Fruit fly (Drosophila melanogaster): ENCODE measurements around the gene beg.

beg gene

dm6 chr3L:17011351-17012016 is 24.0 kb upstream of the beg start:
- TF ChIP-seq corto (GFP tag; optimal IDR thresholded peaks at IDR 0.05) (no peak), ci (GFP tag; IDR thresholded peaks at IDR 0.05) (0 out of 3 replicates have a peak, but pooled peaks have one; percentile 19), CG4360 (GFP tag; IDR thresholded peaks at IDR 0.05) (peak; percentile 90), Aef1 (GFP tag; IDR thresholded peaks at IDR 0.05) (0 out of 3 replicates have a peak, but pooled peaks have one; percentile 9), sd (tag; optimal IDR thresholded peaks at IDR 0.05) (peak; percentile 19), wor (GFP tag; IDR thresholded peaks at IDR 0.05) (no peak), zf30C (GFP tag; optimal IDR thresholded peaks at IDR 0.05) (no peak), CG1832 (GFP tag; optimal IDR thresholded peaks at IDR 0.05) (peak; percentile 65), Adf1 (GFP tag; IDR thresholded peaks at IDR 0.05) (peak; percentile 92), otp (GFP tag; IDR thresholded peaks at IDR 0.05) (no peak), CG8478 (optimal IDR thresholded peaks at IDR 0.05) (peak; percentile 30), CG3726 (GFP tag; IDR thresholded peaks at IDR 0.05) (no peak), Jarid2 (GFP tag; optimal IDR thresholded peaks at IDR 0.05) (peak; percentile 48), sqz (GFP tag; optimal IDR thresholded peaks at IDR 0.05) (no peak), Blimp-1 (GFP tag; optimal IDR thresholded peaks at IDR 0.05) (peak; percentile 79), tx (GFP tag; optimal IDR thresholded peaks at IDR 0.05) (no peak), CG10321 (GFP tag; IDR thresholded peaks at IDR 0.05) (peak; percentile 76), CG6791 (GFP tag; IDR thresholded peaks at IDR 0.05; ENCODE audit: partially characterized antibody) (no peak), row (GFP tag; IDR thresholded peaks at IDR 0.05) (0 out of 3 replicates have a peak, but pooled peaks have one; percentile 12), z (GFP tag; IDR thresholded peaks at IDR 0.05) (0 out of 3 replicates have a peak, but pooled peaks have one; percentile 35), cato (GFP tag; optimal IDR thresholded peaks at IDR 0.05; ENCODE audit: borderline replicate concordance) (no peak), Med (GFP tag) (peak; percentile 55), CTCF (GFP tag; optimal IDR thresholded peaks at IDR 0.05) (no peak), CG1024 (GFP tag; IDR thresholded peaks at IDR 0.05) (0 out of 2 replicates have a peak, but pooled peaks have one; percentile 11), sr (GFP tag; IDR thresholded peaks at IDR 0.05) (peak; percentile 62; the same call in 1 of the 3 replicates)

dm6 chr3L:17012017-17012719 is 23.3 kb upstream of the beg start, which contains the start of gene CG3764:
Gene CG3764, minus strand, starts transcription at chr3L:17012565.
- peak; percentile 85 for TF ChIP-seq seq (GFP tag; IDR thresholded peaks at IDR 0.05)
- peak; percentile 52; the same call in 1 of the 2 replicates for TF ChIP-seq Ptx1 (GFP tag; IDR thresholded peaks at IDR 0.05)
- peak; percentile 46 for TF ChIP-seq zen (tag; optimal IDR thresholded peaks at IDR 0.05)
- peak; percentile 52 for TF ChIP-seq sd (tag; optimal IDR thresholded peaks at IDR 0.05)
- peak; percentile 65 for TF ChIP-seq Nf-YB (GFP tag; optimal IDR thresholded peaks at IDR 0.05)
- TF ChIP-seq CG10366 (GFP tag; IDR thresholded peaks at IDR 0.05) = no peak
- peak; percentile 79 for TF ChIP-seq CG2678 (tag; optimal IDR thresholded peaks at IDR 0.05)
- peak; percentile 70 for TF ChIP-seq CG2712 (tag; optimal IDR thresholded peaks at IDR 0.05)
- TF ChIP-seq Mad (GFP tag; optimal IDR thresholded peaks at IDR 0.05) = peak; percentile 74
- no peak for TF ChIP-seq Tbp (GFP tag; optimal IDR thresholded peaks at IDR 0.05)
- TF ChIP-seq pho (GFP tag; optimal IDR thresholded peaks at IDR 0.05) = peak; percentile 64
- peak; percentile 23 for TF ChIP-seq zfh2 (GFP tag; optimal IDR thresholded peaks at IDR 0.05)
- 0 out of 2 replicates have a peak, but pooled peaks have one; percentile 6 for TF ChIP-seq CG11696 (GFP tag; IDR thresholded peaks at IDR 0.05)
- TF ChIP-seq Trl (optimal IDR thresholded peaks at IDR 0.05) = peak; percentile 79 to 95
- peak; percentile 79 for TF ChIP-seq Trl (GFP tag; optimal IDR thresholded peaks at IDR 0.05)
- no peak for TF ChIP-seq lov (optimal IDR thresholded peaks at IDR 0.05)
- TF ChIP-seq lov (GFP tag; IDR thresholded peaks at IDR 0.05) = peak; percentile 86
- TF ChIP-seq CG8281 (tag; optimal IDR thresholded peaks at IDR 0.05) = peak; percentile 60
- peak; percentile 50 for TF ChIP-seq CG32532 (GFP tag; IDR thresholded peaks at IDR 0.05)
- peak; percentile 68 for TF ChIP-seq CG12236 (GFP tag; optimal IDR thresholded peaks at IDR 0.05)
- peak; percentile 38 for TF ChIP-seq CG3065 (GFP tag; optimal IDR thresholded peaks at IDR 0.05)
- peak; percentile 62 for TF ChIP-seq Dbx (GFP tag; IDR thresholded peaks at IDR 0.05)
- TF ChIP-seq Sry-δ (GFP tag; optimal IDR thresholded peaks at IDR 0.05) = peak; percentile 64
- TF ChIP-seq MTF-1 (GFP tag; optimal IDR thresholded peaks at IDR 0.05; ENCODE audit: borderline replicate concordance) = peak; percentile 88
- no peak for TF ChIP-seq pan (optimal IDR thresholded peaks at IDR 0.05)
- TF ChIP-seq pan (GFP tag; optimal IDR thresholded peaks at IDR 0.05 in 1 of 2, IDR thresholded peaks at IDR 0.05 in 1 of 2) = peak in 1 of 2 experiments; percentile 71
- TF ChIP-seq CG3838 (GFP tag; optimal IDR thresholded peaks at IDR 0.05) = no peak

Data from whole organism, embryonic.